Worm (Caenorhabditis elegans) whole organism, late embryonic: Measurements from ENCODE around the gene F13A2.4.

Source experiments
- C08G9.2 ChIP-seq: sonication (generic microtip); optimal IDR thresholded peaks from 2 replicates; lab custom pipeline; 2016; ENCODE audit warnings: mild to moderate bottlenecking, missing genetic modification characterization, moderate library complexity, missing compliant biosample characterization
- C38D4.7 ChIP-seq: fragments of 200-800 bp; sonication (Bioruptor generic); optimal IDR thresholded peaks from 2 replicates; lab custom pipeline; 2018; ENCODE audit warnings: mild to moderate bottlenecking, missing genetic modification characterization, moderate library complexity, missing compliant biosample characterization
- K02D7.2 ChIP-seq: sonication (generic microtip); optimal IDR thresholded peaks from 2 replicates; lab custom pipeline; 2017; ENCODE audit warnings: mild to moderate bottlenecking, missing genetic modification characterization, missing compliant biosample characterization
- ahr-1 ChIP-seq: sonication (generic microtip); optimal IDR thresholded peaks from 2 replicates; lab custom pipeline; 2016; ENCODE audit warnings: missing genetic modification characterization, missing compliant biosample characterization
- ceh-22 ChIP-seq: sonication (generic microtip); optimal IDR thresholded peaks from 2 replicates; lab custom pipeline; 2017; ENCODE audit warnings: missing biosample characterization, missing genetic modification characterization
- ceh-31 ChIP-seq: sonication (generic microtip); optimal IDR thresholded peaks from 2 replicates; lab custom pipeline; 2016; ENCODE audit warnings: missing genetic modification characterization, missing compliant biosample characterization
- ceh-45 ChIP-seq: fragments of 200-800 bp; sonication (Bioruptor generic); IDR thresholded peaks from 2 replicates; pipeline ENCODE4 v1.3.6; 2022; ENCODE audit warnings: missing genetic modification reagents, missing genetic modification characterization, missing compliant biosample characterization
- ceh-9 ChIP-seq: sonication (generic microtip); optimal IDR thresholded peaks from 2 replicates; lab custom pipeline; 2016; ENCODE audit warnings: mild to moderate bottlenecking, missing genetic modification characterization, inconsistent platforms, missing compliant biosample characterization
- che-1 ChIP-seq: sonication (generic microtip); optimal IDR thresholded peaks from 2 replicates; lab custom pipeline; 2016; ENCODE audit warnings: mild to moderate bottlenecking, missing genetic modification characterization, missing compliant biosample characterization
- dmd-4 ChIP-seq: sonication (generic microtip); optimal IDR thresholded peaks from 2 replicates; lab custom pipeline; 2016; ENCODE audit warnings: borderline replicate concordance, missing genetic modification characterization, missing compliant biosample characterization
- dve-1 ChIP-seq: sonication (generic microtip); optimal IDR thresholded peaks from 2 replicates; lab custom pipeline; 2017; ENCODE audit warnings: antibody characterized with exemption, mild to moderate bottlenecking, missing genetic modification characterization, missing compliant biosample characterization
- elt-2 ChIP-seq: sonication (generic microtip); optimal IDR thresholded peaks from 2 replicates; lab custom pipeline; 2016; ENCODE audit warnings: missing genetic modification reagents, missing genetic modification characterization, missing compliant biosample characterization
- elt-4 ChIP-seq: sonication (generic microtip); optimal IDR thresholded peaks from 2 replicates; lab custom pipeline; 2016; ENCODE audit warnings: missing genetic modification characterization, missing compliant biosample characterization
- eyg-1 ChIP-seq: sonication (generic microtip); optimal IDR thresholded peaks from 2 replicates; lab custom pipeline; 2016; ENCODE audit warnings: missing genotype, missing genetic modification characterization, missing compliant biosample characterization
- fax-1 ChIP-seq: sonication (generic microtip); optimal IDR thresholded peaks from 2 replicates; lab custom pipeline; 2016; ENCODE audit warnings: missing genotype, missing genetic modification characterization, missing compliant biosample characterization
- fkh-10 ChIP-seq: fragments of 150-350 bp; optimal IDR thresholded peaks from 2 replicates; lab custom pipeline; 2014; ENCODE audit warnings: missing biosample characterization, missing genetic modification reagents, missing genetic modification characterization
- hlh-13 ChIP-seq: fragments of 200-800 bp; sonication (Bioruptor generic); optimal IDR thresholded peaks from 2 replicates; lab custom pipeline; 2018; ENCODE audit warnings: mild to moderate bottlenecking, missing genetic modification characterization, missing compliant biosample characterization
- hlh-15 ChIP-seq: sonication (generic microtip); optimal IDR thresholded peaks from 2 replicates; lab custom pipeline; 2016; ENCODE audit warnings: missing genetic modification characterization, missing compliant biosample characterization
- hlh-30 ChIP-seq: sonication (generic microtip); optimal IDR thresholded peaks from 2 replicates; lab custom pipeline; 2017; ENCODE audit warnings: antibody characterized with exemption, missing genetic modification characterization, missing compliant biosample characterization; ENCODE audit not compliant: insufficient read depth
- hlh-6 ChIP-seq: sonication (generic microtip); optimal IDR thresholded peaks from 2 replicates; lab custom pipeline; 2016; ENCODE audit warnings: missing genotype, missing genetic modification characterization, missing compliant biosample characterization
- hlh-8 ChIP-seq: sonication (generic microtip); optimal IDR thresholded peaks from 2 replicates; lab custom pipeline; 2016; ENCODE audit warnings: missing genotype, missing genetic modification characterization, missing compliant biosample characterization
- nfya-1 ChIP-seq: sonication (generic microtip); optimal IDR thresholded peaks from 2 replicates; lab custom pipeline; 2017; ENCODE audit warnings: missing genetic modification characterization, mild to moderate bottlenecking, missing compliant biosample characterization, antibody characterized with exemption, moderate library complexity
- nhr-232 ChIP-seq: sonication (generic microtip); optimal IDR thresholded peaks from 2 replicates; lab custom pipeline; 2016; ENCODE audit warnings: missing genetic modification characterization, missing compliant biosample characterization
- pag-3 ChIP-seq: sonication (generic microtip); optimal IDR thresholded peaks from 2 replicates; lab custom pipeline; 2016; ENCODE audit warnings: missing compliant biosample characterization, missing genetic modification characterization, borderline replicate concordance
- pat-9 ChIP-seq: fragments of 200-800 bp; sonication (Bioruptor generic); optimal IDR thresholded peaks from 2 replicates; lab custom pipeline; 2018; ENCODE audit warnings: mild to moderate bottlenecking, missing genetic modification characterization, moderate library complexity, missing compliant biosample characterization
- pqm-1 ChIP-seq: sonication (generic microtip); optimal IDR thresholded peaks from 2 replicates; lab custom pipeline; 2016; ENCODE audit warnings: missing genetic modification characterization, missing compliant biosample characterization
- sox-4 ChIP-seq: sonication (generic microtip); optimal IDR thresholded peaks from 2 replicates; lab custom pipeline; 2017; ENCODE audit warnings: mild to moderate bottlenecking, missing genetic modification characterization, inconsistent platforms, missing compliant biosample characterization
- syd-9 ChIP-seq: sonication (generic microtip); optimal IDR thresholded peaks from 2 replicates; lab custom pipeline; 2016; ENCODE audit warnings: mild to moderate bottlenecking, missing genetic modification characterization, moderate library complexity, missing compliant biosample characterization
- tbx-7 ChIP-seq: sonication (generic microtip); optimal IDR thresholded peaks from 2 replicates; lab custom pipeline; 2016; ENCODE audit warnings: missing genotype, missing genetic modification characterization, missing compliant biosample characterization
- unc-42 ChIP-seq: sonication (generic microtip); optimal IDR thresholded peaks from 2 replicates; lab custom pipeline; 2016; ENCODE audit warnings: missing genotype, missing genetic modification characterization, missing compliant biosample characterization
- unc-55 ChIP-seq: sonication (generic microtip); optimal IDR thresholded peaks from 2 replicates; lab custom pipeline; 2017; ENCODE audit warnings: missing biosample characterization, missing genetic modification reagents, missing genetic modification characterization
- unc-86 ChIP-seq: sonication (generic microtip); optimal IDR thresholded peaks from 2 replicates; lab custom pipeline; 2016; ENCODE audit warnings: missing genetic modification characterization, missing compliant biosample characterization

F13A2.4 gene

ce11 chrV:4370515-4370914 is 29.5 kb downstream of the F13A2.4 start:
- TF ChIP-seq pag-3 (tag; lab: Kevin White, UChicago) (no peak), fkh-10 (no peak), C08G9.2 (tag; lab: Kevin White, UChicago) (no peak), unc-55 (GFP tag; lab: Kevin White, UChicago) (no peak), fax-1 (tag; lab: Kevin White, UChicago) (no peak), dmd-4 (no peak), pqm-1 (tag; lab: Kevin White, UChicago) (no peak), nfya-1 (tag; lab: Kevin White, UChicago) (no peak), nhr-232 (tag; lab: Kevin White, UChicago) (no peak), syd-9 (tag; lab: Kevin White, UChicago) (no peak), ahr-1 (tag; lab: Kevin White, UChicago) (no peak), eyg-1 (tag; lab: Kevin White, UChicago) (no peak), unc-86 (tag; lab: Kevin White, UChicago) (no peak), elt-4 (no peak)

ce11 chrV:4366440-4366839 is 33.6 kb downstream of the F13A2.4 start, which contains the start of gene F32D1.11:
Gene F32D1.11 (minus strand): TSS chrV:4366540.
- no peak for TF ChIP-seq sox-4 (tag; lab: Kevin White, UChicago)
- TF ChIP-seq ceh-45 (GFP tag; lab: Robert Waterston, UW), result no peak
- TF ChIP-seq syd-9 (tag; lab: Kevin White, UChicago), result no peak
- no peak for TF ChIP-seq ceh-9
- TF ChIP-seq elt-2 (tag; lab: Kevin White, UChicago), result no peak
- no peak for TF ChIP-seq elt-4
- TF ChIP-seq dve-1 (tag; lab: Kevin White, UChicago), result no peak

ce11 chrV:4364517-4364916 is 35.5 kb downstream of the F13A2.4 start, which contains the start of gene grl-13:
Gene grl-13 (minus strand): TSS chrV:4364617.
- TF ChIP-seq hlh-15 (no peak), sox-4 (tag; lab: Kevin White, UChicago) (no peak), nhr-232 (tag; lab: Kevin White, UChicago) (no peak), hlh-6 (no peak), che-1 (tag; lab: Kevin White, UChicago) (no peak), ahr-1 (tag; lab: Kevin White, UChicago) (no peak), K02D7.2 (no peak), pat-9 (tag; lab: Kevin White, UChicago) (no peak), syd-9 (tag; lab: Kevin White, UChicago) (no peak), ceh-22 (tag; lab: Kevin White, UChicago) (no peak), hlh-30 (tag; lab: Kevin White, UChicago) (no peak)

- peak; percentile 4 for TF ChIP-seq unc-55 (GFP tag; lab: Kevin White, UChicago)
- no peak for TF ChIP-seq nfya-1 (tag; lab: Kevin White, UChicago)
- no peak for TF ChIP-seq C38D4.7
Measured at ce11 chrV:4361505-4361904, 38.5 kb downstream of the F13A2.4 start, which contains the start of gene F32D1.3. Gene F32D1.3 (minus strand): TSS chrV:4361569.

ce11 chrV:4360018-4360417 is 40.0 kb downstream of the F13A2.4 start:
- TF ChIP-seq unc-42 (tag; lab: Kevin White, UChicago) (peak; percentile 48), nfya-1 (tag; lab: Kevin White, UChicago) (no peak), unc-55 (GFP tag; lab: Kevin White, UChicago) (peak; percentile 71), pqm-1 (tag; lab: Kevin White, UChicago) (no peak), hlh-8 (tag; lab: Kevin White, UChicago) (no peak), tbx-7 (no peak), hlh-13 (GFP tag; lab: Kevin White, UChicago) (no peak)

- TF ChIP-seq ceh-31 (tag; lab: Kevin White, UChicago) (peak; percentile 55), ahr-1 (tag; lab: Kevin White, UChicago) (no peak), K02D7.2 (no peak), unc-42 (tag; lab: Kevin White, UChicago) (peak; percentile 46)
Measured at ce11 chrV:4359127-4359526, 40.9 kb downstream of the F13A2.4 start.
